Worm (Caenorhabditis elegans) whole organism, dauer: ENCODE data around the gene pros-1.

ENCODE experiments used
- unc-62 ChIP-seq: sonication (generic microtip); optimal IDR thresholded peaks from 2 replicates; lab custom pipeline; 2017; ENCODE audit warnings: missing biosample characterization, missing genetic modification reagents, missing genetic modification characterization

Gene pros-1

ce11 chrIII:8108490-8108889, 41.4 kb downstream of the pros-1 start, which contains the start of gene C14B9.3:
TSS of gene C14B9.3 (plus strand) at chrIII:8108790.
- TF ChIP-seq unc-62 (GFP tag; lab: Kevin White, UChicago): no peak

- no peak for TF ChIP-seq unc-62 (GFP tag; lab: Kevin White, UChicago)
These were observed 42.5 kb downstream of the pros-1 start for ce11 chrIII:8109459-8110057.

- TF ChIP-seq unc-62 (GFP tag; lab: Kevin White, UChicago): no peak
These were observed 44.3 kb downstream of the pros-1 start for ce11 chrIII:8111347-8111746.

- no peak for TF ChIP-seq unc-62 (GFP tag; lab: Kevin White, UChicago)
These were observed 48.8 kb downstream of the pros-1 start for ce11 chrIII:8115877-8116276.

ce11 chrIII:8117155-8117554, 50.1 kb downstream of the pros-1 start:
- TF ChIP-seq unc-62 (GFP tag; lab: Kevin White, UChicago): no peak
